Fruit fly (Drosophila melanogaster) whole organism, prepupa: Measurements from ENCODE around the gene VhaAC39-2.

Experiments used
- Blimp-1 ChIP-seq: fragments of 200-800 bp; sonication (Bioruptor generic); optimal IDR thresholded peaks from 3 replicates; lab custom pipeline; 2017; ENCODE audit warnings: missing biosample characterization, missing genetic modification characterization, mild to moderate bottlenecking, moderate library complexity, missing genetic modification reagents
- CG10669 ChIP-seq: fragments of 200-800 bp; sonication (Bioruptor generic); optimal IDR thresholded peaks from 3 replicates; lab custom pipeline; 2018; ENCODE audit warnings: missing biosample characterization, mild to moderate bottlenecking, missing genetic modification characterization, moderate library complexity
- CG7368 ChIP-seq: fragments of 200-800 bp; sonication (Bioruptor generic); optimal IDR thresholded peaks from 3 replicates; lab custom pipeline; 2016; ENCODE audit warnings: missing biosample characterization, missing genetic modification characterization
- Gug ChIP-seq: fragments of 200-800 bp; sonication (Bioruptor generic); IDR thresholded peaks from 2 replicates; pipeline ENCODE4 v1.3.6; 2022; ENCODE audit warnings: missing biosample characterization, missing genetic modification characterization
- fd85E ChIP-seq: fragments of 200-800 bp; sonication (Bioruptor generic); optimal IDR thresholded peaks from 3 replicates; lab custom pipeline; 2016; ENCODE audit warnings: missing biosample characterization, missing genetic modification characterization
- lz ChIP-seq: fragments of 200-800 bp; sonication (Bioruptor generic); optimal IDR thresholded peaks from 3 replicates; lab custom pipeline; 2016; ENCODE audit warnings: missing biosample characterization, missing genetic modification characterization

- TF ChIP-seq lz: no peak
- TF ChIP-seq Blimp-1 (GFP tag; lab: Kevin White, UChicago): no peak
- no peak for TF ChIP-seq CG7368 (GFP tag; lab: Kevin White, UChicago)
- no peak for TF ChIP-seq Gug
- no peak for TF ChIP-seq CG10669 (GFP tag; lab: Kevin White, UChicago)
- no peak for TF ChIP-seq fd85E (GFP tag; lab: Kevin White, UChicago)
Observed at dm6 chr3R:23192984-23193383, 33.9 kb upstream of the VhaAC39-2 start.
